Fruit fly (Drosophila melanogaster) whole organism, adult: Measurements from ENCODE around the gene CG16978.

Experiments
- CG11617 ChIP-seq: fragments of 200-800 bp; sonication (Bioruptor generic); optimal IDR thresholded peaks from 2 replicates; lab custom pipeline; 2017; ENCODE audit warnings: mild to moderate bottlenecking, missing biosample characterization, missing genetic modification reagents, missing genetic modification characterization
- CG14711 ChIP-seq: fragments of 200-800 bp; sonication (Bioruptor generic); optimal IDR thresholded peaks from 2 replicates; lab custom pipeline; 2018; ENCODE audit warnings: missing biosample characterization, mild to moderate bottlenecking, missing genetic modification characterization, moderate library complexity
- CG1620 ChIP-seq: fragments of 200-800 bp; sonication (Bioruptor generic); optimal IDR thresholded peaks from 2 replicates; lab custom pipeline; 2016; ENCODE audit warnings: missing biosample characterization, missing genetic modification characterization
- CG5204 ChIP-seq: fragments of 200-800 bp; sonication (Bioruptor generic); optimal IDR thresholded peaks from 2 replicates; lab custom pipeline; 2016; ENCODE audit warnings: missing biosample characterization, missing genetic modification characterization
- CG7045 ChIP-seq: fragments of 200-800 bp; sonication (Bioruptor generic); optimal IDR thresholded peaks from 2 replicates; lab custom pipeline; 2017; ENCODE audit warnings: missing biosample characterization, mild to moderate bottlenecking, missing genetic modification characterization
- Crg-1 ChIP-seq: fragments of 200-800 bp; sonication (Bioruptor generic); optimal IDR thresholded peaks from 2 replicates; lab custom pipeline; 2016; ENCODE audit warnings: missing biosample characterization, missing genetic modification characterization
- Hr96 ChIP-seq: fragments of 200-800 bp; sonication (Bioruptor generic); optimal IDR thresholded peaks from 2 replicates; lab custom pipeline; 2016; ENCODE audit warnings: missing biosample characterization, missing genetic modification characterization
- Mnt ChIP-seq: fragments of 200-800 bp; sonication (Bioruptor generic); optimal IDR thresholded peaks from 2 replicates; lab custom pipeline; 2016; ENCODE audit warnings: missing biosample characterization, mild to moderate bottlenecking, missing genetic modification characterization
- cic ChIP-seq: fragments of 200-800 bp; sonication (Bioruptor generic); optimal IDR thresholded peaks from 2 replicates; lab custom pipeline; 2017; ENCODE audit warnings: missing biosample characterization, mild to moderate bottlenecking, missing genetic modification characterization, moderate library complexity
- cnc ChIP-seq, 2 experiments: fragments of >200 bp; optimal IDR thresholded peaks; 2 replicates each; lab custom pipeline; 2017
- kay ChIP-seq: fragments of 200-800 bp; sonication (Bioruptor generic); peaks from one replicate; lab custom pipeline; 2016; ENCODE audit warnings: missing biosample characterization, missing genetic modification characterization, borderline replicate concordance
- pad ChIP-seq: fragments of 200-800 bp; sonication (Bioruptor generic); optimal IDR thresholded peaks from 3 replicates; lab custom pipeline; 2017; ENCODE audit warnings: missing biosample characterization, missing genetic modification characterization, mild to moderate bottlenecking, moderate library complexity, missing genetic modification reagents
- tj ChIP-seq: fragments of 200-800 bp; sonication (Bioruptor generic); optimal IDR thresholded peaks from 3 replicates; lab custom pipeline; 2017; ENCODE audit warnings: missing biosample characterization, mild to moderate bottlenecking, missing genetic modification characterization, moderate library complexity
- toe ChIP-seq: fragments of 200-800 bp; sonication (Bioruptor generic); optimal IDR thresholded peaks from 2 replicates; lab custom pipeline; 2016; ENCODE audit warnings: missing biosample characterization, missing genetic modification characterization

DNA sequence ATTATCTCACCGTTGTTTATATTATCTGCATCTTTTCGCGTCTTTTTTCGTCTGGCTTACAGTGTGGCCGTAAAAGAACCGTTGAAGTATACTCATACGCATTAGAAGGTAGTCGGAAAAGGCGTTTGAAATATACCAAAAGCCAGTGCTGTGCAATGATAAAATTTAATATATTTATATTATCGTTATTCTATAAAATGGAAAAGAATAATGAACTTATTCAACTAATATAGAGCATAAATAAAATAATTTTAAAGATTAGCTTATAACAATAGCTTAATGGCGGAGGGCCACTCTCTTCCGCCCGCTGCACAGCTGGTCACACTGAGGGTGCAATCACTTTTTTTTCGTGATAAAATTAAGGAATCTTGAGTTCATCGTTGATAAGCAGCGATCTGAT lies 48.5 kb upstream of the CG16978 start, which contains the start of the genes CG16974 and Edem2:
- TF ChIP-seq cnc (optimal IDR thresholded peaks at IDR 0.05; lab: Kevin White, UChicago) (no peak), CG1620 (GFP tag; lab: Kevin White, UChicago) (peak; percentile 79), cic (GFP tag; lab: Kevin White, UChicago) (peak; percentile 66), CG7045 (peak; percentile 77), tj (GFP tag; lab: Kevin White, UChicago) (peak; percentile 48), Crg-1 (GFP tag; lab: Kevin White, UChicago) (peak; percentile 65), Mnt (GFP tag; lab: Kevin White, UChicago) (peak; percentile 75), CG5204 (GFP tag; lab: Kevin White, UChicago) (no peak), CG11617 (GFP tag; lab: Kevin White, UChicago) (peak; percentile 72), pad (GFP tag; lab: Kevin White, UChicago) (peak; percentile 67), Hr96 (GFP tag; lab: Kevin White, UChicago) (no peak), CG14711 (peak; percentile 81), kay (GFP tag; lab: Kevin White, UChicago) (no peak), toe (GFP tag; lab: Kevin White, UChicago) (no peak)
